Fruit fly (Drosophila melanogaster) whole organism, prepupa: ENCODE data around the gene CG18731.

Experiments
- Blimp-1 ChIP-seq: fragments of 200-800 bp; sonication (Bioruptor generic); optimal IDR thresholded peaks from 3 replicates; lab custom pipeline; 2017; ENCODE audit warnings: missing biosample characterization, missing genetic modification characterization, mild to moderate bottlenecking, moderate library complexity, missing genetic modification reagents
- Eip75B ChIP-seq: fragments of 200-800 bp; sonication (Bioruptor generic); optimal IDR thresholded peaks from 3 replicates; lab custom pipeline; 2016; ENCODE audit warnings: missing biosample characterization, missing genetic modification characterization
- Hr38 ChIP-seq: sonication (Bioruptor generic); optimal IDR thresholded peaks from 2 replicates; lab custom pipeline; 2016; ENCODE audit warnings: missing biosample characterization, missing genetic modification characterization
- Met ChIP-seq: fragments of 200-800 bp; sonication (Bioruptor generic); optimal IDR thresholded peaks from 3 replicates; lab custom pipeline; 2016; ENCODE audit warnings: missing biosample characterization, missing genetic modification characterization
- Sox102F ChIP-seq: fragments of 200-800 bp; sonication (Bioruptor generic); optimal IDR thresholded peaks from 2 replicates; lab custom pipeline; 2016; ENCODE audit warnings: missing biosample characterization, mild to moderate bottlenecking, missing genetic modification characterization
- Sox15 ChIP-seq: fragments of 200-800 bp; sonication (Bioruptor generic); optimal IDR thresholded peaks from 3 replicates; lab custom pipeline; 2016; ENCODE audit warnings: missing biosample characterization, missing genetic modification characterization
- achi ChIP-seq: fragments of 200-800 bp; sonication (Bioruptor generic); optimal IDR thresholded peaks from 3 replicates; lab custom pipeline; 2016; ENCODE audit warnings: missing biosample characterization, missing genetic modification characterization
- esn ChIP-seq: fragments of 200-800 bp; sonication (Bioruptor generic); optimal IDR thresholded peaks from 2 replicates; lab custom pipeline; 2016; ENCODE audit warnings: missing biosample characterization, mild to moderate bottlenecking, missing genetic modification characterization, moderate library complexity
- net ChIP-seq: fragments of 200-800 bp; sonication (Bioruptor generic); optimal IDR thresholded peaks from 3 replicates; lab custom pipeline; 2016; ENCODE audit warnings: missing biosample characterization, missing genetic modification characterization

DNA sequence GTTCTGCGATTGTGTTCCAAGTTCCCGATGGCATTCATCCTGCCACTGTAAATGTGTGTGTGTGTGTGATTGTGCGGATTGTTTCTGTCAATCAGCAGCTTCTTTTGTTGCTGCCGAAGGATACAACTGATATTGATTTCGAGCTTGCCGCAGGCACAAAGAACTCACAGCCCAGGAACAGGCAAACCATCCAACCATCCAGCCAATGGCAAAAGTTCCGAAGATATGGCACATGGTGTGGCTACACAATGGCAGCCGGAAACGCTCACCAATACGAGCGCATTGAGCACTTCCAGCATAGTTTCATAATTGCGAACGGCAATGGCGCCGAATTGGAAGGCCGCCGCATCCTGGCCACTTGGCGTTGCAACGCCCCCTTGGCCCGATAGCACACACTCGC, 23.1 kb upstream of the CG18731 start:
- no peak for TF ChIP-seq Hr38 (GFP tag; lab: Kevin White, UChicago)
- TF ChIP-seq Blimp-1 (GFP tag; lab: Kevin White, UChicago), result no peak
- TF ChIP-seq Sox15 (GFP tag; lab: Kevin White, UChicago), result no peak
- TF ChIP-seq Eip75B (GFP tag; lab: Kevin White, UChicago), result no peak
- no peak for TF ChIP-seq esn (GFP tag; lab: Kevin White, UChicago)
- no peak for TF ChIP-seq achi (GFP tag; lab: Kevin White, UChicago)
- TF ChIP-seq Sox102F (GFP tag; lab: Kevin White, UChicago), result no peak
- no peak for TF ChIP-seq Met
- no peak for TF ChIP-seq net
